Fruit fly (Drosophila melanogaster) whole organism, wandering third instar larva: ENCODE data around the gene CG9098.

Source experiments
- Dfd ChIP-seq: fragments of >200 bp; optimal IDR thresholded peaks from 2 replicates; lab custom pipeline; 2017; ENCODE audit warnings: missing biosample characterization, missing genetic modification characterization
- HLH106 ChIP-seq: fragments of 200-800 bp; optimal IDR thresholded peaks from 3 replicates; lab custom pipeline; 2019; ENCODE audit warnings: missing biosample characterization, mild to moderate bottlenecking, missing genetic modification characterization, moderate library complexity
- Mio ChIP-seq: sonication (Bioruptor generic); optimal IDR thresholded peaks from 2 replicates; lab custom pipeline; 2016; ENCODE audit warnings: missing biosample characterization, missing genetic modification characterization
- N ChIP-seq: fragments of >200 bp; optimal IDR thresholded peaks from 2 replicates; lab custom pipeline; 2018; ENCODE audit warnings: missing biosample characterization, missing external identifiers, missing genetic modification characterization
- brk ChIP-seq: fragments of 200-800 bp; sonication (Bioruptor generic); optimal IDR thresholded peaks from 2 replicates; lab custom pipeline; 2016; ENCODE audit warnings: missing biosample characterization, mild to moderate bottlenecking, missing genetic modification characterization
- tai ChIP-seq: sonication (Bioruptor generic); optimal IDR thresholded peaks from 2 replicates; lab custom pipeline; 2016; ENCODE audit warnings: missing biosample characterization, missing genetic modification characterization
- usp ChIP-seq: fragments of >200 bp; optimal IDR thresholded peaks from 2 replicates; lab custom pipeline; 2017; ENCODE audit warnings: missing biosample characterization, missing genetic modification characterization
- woc ChIP-seq: sonication (Bioruptor generic); optimal IDR thresholded peaks from 2 replicates; lab custom pipeline; 2016; ENCODE audit warnings: missing biosample characterization, mild to moderate bottlenecking, missing genetic modification characterization

DNA sequence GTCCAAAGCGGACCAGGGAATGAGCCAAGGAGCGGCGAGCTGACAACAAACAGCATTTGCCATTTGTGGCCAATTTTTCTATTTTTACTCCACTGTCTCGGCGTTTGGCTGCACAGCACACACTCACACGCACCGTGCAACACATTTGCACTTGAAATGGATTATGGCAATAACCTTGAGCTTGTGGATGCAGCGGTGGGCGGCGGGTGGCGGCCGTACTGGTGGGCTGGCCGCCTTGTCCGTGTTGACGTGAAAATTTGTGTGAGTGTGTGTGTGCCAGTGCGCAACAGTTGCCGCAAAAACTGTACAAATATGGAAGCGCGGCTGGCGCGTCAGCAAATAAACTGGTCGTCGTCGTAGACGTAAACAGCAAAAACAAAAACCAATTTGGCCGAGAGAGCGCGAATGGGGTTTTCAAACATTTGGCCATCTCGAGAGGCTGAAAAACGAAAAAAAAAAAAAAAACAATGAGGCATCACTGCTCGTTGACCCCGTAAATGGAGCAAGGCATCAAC is 37.1 kb downstream of the CG9098 start:
- TF ChIP-seq N (GFP tag; lab: Kevin White, UChicago) (no peak), brk (no peak), woc (GFP tag; lab: Kevin White, UChicago) (no peak), usp (GFP tag; lab: Kevin White, UChicago) (no peak), tai (GFP tag; lab: Kevin White, UChicago) (no peak), Mio (GFP tag; lab: Kevin White, UChicago) (no peak), Dfd (GFP tag; lab: Kevin White, UChicago) (no peak), HLH106 (no peak)
